Fruit fly (Drosophila melanogaster): ENCODE results near the gene CG8539.

CG8539 gene

DNA sequence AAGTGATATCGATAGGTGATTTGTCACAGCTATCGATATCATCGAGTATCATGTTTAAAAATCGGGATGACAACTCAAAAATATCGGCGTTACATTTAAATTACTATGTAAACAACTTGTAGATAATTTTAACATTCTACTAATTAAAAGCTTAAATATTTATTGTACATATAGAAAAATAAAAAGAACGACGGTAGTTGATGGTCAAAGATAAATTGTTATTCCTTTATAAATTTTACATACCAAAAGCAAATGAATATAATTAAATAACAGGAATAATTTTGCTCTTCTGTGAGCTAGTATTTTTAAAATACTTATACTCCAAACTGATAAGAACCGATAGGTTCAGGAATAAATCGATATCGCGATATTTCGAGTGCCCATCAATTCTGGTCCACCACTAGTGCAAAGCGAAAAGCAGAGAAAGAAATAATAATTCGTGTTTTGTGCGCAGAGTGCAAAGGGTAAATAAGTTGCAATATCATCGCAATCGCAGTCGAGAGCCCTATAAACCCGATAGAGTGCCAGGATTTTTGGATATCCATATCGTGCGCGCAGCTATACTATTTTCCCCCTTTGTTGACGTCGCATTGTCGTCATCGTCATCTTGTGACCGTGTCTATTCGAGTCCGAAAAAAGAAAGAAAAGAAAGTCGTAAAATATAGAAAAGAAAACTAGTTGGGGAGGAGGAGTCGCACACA, 29.9 kb upstream of the CG8539 start, which contains the start of gene lqf (continued):
- TF ChIP-seq CG12391 (tag; optimal IDR thresholded peaks at IDR 0.05), result peak; percentile 53
- TF ChIP-seq kah (GFP tag; optimal IDR thresholded peaks at IDR 0.05), result no peak
- no peak for TF ChIP-seq wor (GFP tag; IDR thresholded peaks at IDR 0.05)
- no peak; the same call in 1 of the 2 replicates for TF ChIP-seq CG42726 (GFP tag; IDR thresholded peaks at IDR 0.05; ENCODE audit: partially characterized antibody)
- no peak for TF ChIP-seq CG6175 (GFP tag; IDR thresholded peaks at IDR 0.05)
- TF ChIP-seq Oaz (GFP tag; IDR thresholded peaks at IDR 0.05), result no peak
- TF ChIP-seq cad (GFP tag; optimal IDR thresholded peaks at IDR 0.05), result no peak
- TF ChIP-seq dan (GFP tag; IDR thresholded peaks at IDR 0.05), result no peak
- no peak for TF ChIP-seq HLHmδ (GFP tag; optimal IDR thresholded peaks at IDR 0.05)
- TF ChIP-seq CG6765 (GFP tag; optimal IDR thresholded peaks at IDR 0.05), result no peak
- TF ChIP-seq ttk (GFP tag; IDR thresholded peaks at IDR 0.05), result no peak
- no peak for TF ChIP-seq Atf3 (GFP tag; optimal IDR thresholded peaks at IDR 0.05)
- TF ChIP-seq CG11085 (GFP tag; IDR thresholded peaks at IDR 0.05), result no peak
- TF ChIP-seq CTCF (GFP tag; optimal IDR thresholded peaks at IDR 0.05), result peak; percentile 38
- no peak for TF ChIP-seq ham (GFP tag; IDR thresholded peaks at IDR 0.05)
- TF ChIP-seq Gsc (GFP tag; IDR thresholded peaks at IDR 0.05), result no peak

DNA sequence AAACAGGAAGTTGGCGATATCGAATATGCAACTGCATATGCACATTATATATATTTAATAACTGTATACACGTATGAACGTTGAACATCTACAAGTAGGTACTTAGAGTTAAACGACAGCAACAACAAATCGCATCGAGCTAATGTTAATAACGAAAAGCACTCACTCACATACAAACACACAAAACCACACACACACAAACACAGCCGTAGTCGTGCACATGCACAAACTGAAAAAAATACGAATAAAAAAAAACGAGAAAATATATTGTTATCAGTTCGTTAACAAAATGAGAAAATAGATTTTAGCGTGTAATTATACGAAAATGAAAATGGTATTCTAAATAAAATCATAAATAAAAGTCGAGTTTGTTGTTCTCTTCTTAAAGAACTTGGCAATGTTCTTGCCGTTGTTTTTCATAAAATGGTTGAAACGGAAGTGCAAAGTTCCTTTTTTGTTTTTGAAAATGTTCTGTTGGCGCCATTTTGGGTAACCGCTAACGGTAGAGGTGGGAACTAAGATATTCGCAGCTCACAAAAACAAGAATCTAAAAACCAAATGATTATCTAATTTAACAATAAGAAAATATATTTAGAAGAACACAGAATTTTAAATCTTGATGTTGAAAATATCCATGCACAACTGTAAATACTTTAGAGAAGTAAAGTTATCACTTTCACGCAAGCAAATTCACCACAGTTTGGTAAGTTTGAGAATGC, 29.2 kb upstream of the CG8539 start:
- TF ChIP-seq z (GFP tag; IDR thresholded peaks at IDR 0.05) (peak; percentile 57; the same call in 1 of the 3 replicates), mld (GFP tag; IDR thresholded peaks at IDR 0.05; ENCODE audit: partially characterized antibody) (no peak), Sry-β (GFP tag; optimal IDR thresholded peaks at IDR 0.05) (no peak), E2f2 (GFP tag; IDR thresholded peaks at IDR 0.05) (peak; percentile 81), phol (tag; optimal IDR thresholded peaks at IDR 0.05) (peak; percentile 56), CTCF (GFP tag; optimal IDR thresholded peaks at IDR 0.05) (peak; percentile 50), Nf-YA (GFP tag; IDR thresholded peaks at IDR 0.05) (no peak)

DNA sequence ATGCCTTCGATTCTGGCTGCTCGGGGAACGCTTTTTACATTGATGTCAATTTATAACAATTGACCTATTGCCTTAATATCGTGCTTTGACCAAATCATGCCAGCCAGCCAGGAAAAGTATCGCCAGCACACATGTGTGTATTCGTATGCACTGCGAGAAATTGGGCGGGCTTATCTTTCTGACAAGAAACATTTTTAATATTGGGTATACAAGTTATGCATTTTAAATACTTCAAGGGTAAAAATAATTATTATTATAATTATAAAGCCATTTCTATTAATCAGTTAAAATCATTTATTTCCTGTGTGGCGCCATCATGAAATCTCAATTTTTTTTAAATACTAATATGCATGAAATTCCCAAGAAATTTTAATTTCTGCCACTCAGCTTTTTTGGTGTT, 23.2 kb upstream of the CG8539 start:
- no peak for TF ChIP-seq gcm2 (GFP tag; optimal IDR thresholded peaks at IDR 0.05)
- TF ChIP-seq CG9437 (GFP tag; optimal IDR thresholded peaks at IDR 0.05), result peak; percentile 21
- no peak for TF ChIP-seq pita (GFP tag; optimal IDR thresholded peaks at IDR 0.05)
- no peak for TF ChIP-seq crc (GFP tag; optimal IDR thresholded peaks at IDR 0.05)
- TF ChIP-seq nerfin-2 (GFP tag; IDR thresholded peaks at IDR 0.05; ENCODE audit: partially characterized antibody), result no peak
- TF ChIP-seq CG14441 (GFP tag; IDR thresholded peaks at IDR 0.05), result 0 out of 2 replicates have a peak, but pooled peaks have one; percentile 19
- TF ChIP-seq Xrp1 (GFP tag; IDR thresholded peaks at IDR 0.05), result peak; percentile 71
- no peak for TF ChIP-seq ftz-f1 (GFP tag; optimal IDR thresholded peaks at IDR 0.05)
- peak; percentile 39; the same call in 1 of the 2 replicates for TF ChIP-seq Awh (GFP tag; IDR thresholded peaks at IDR 0.05)
- TF ChIP-seq CG6683 (GFP tag; optimal IDR thresholded peaks at IDR 0.05), result no peak
- TF ChIP-seq E2f1 (GFP tag; IDR thresholded peaks at IDR 0.05), result peak; percentile 28; the same call in 1 of the 2 replicates
- TF ChIP-seq CG4424 (GFP tag; optimal IDR thresholded peaks at IDR 0.05), result peak; percentile 31
- no peak for TF ChIP-seq CG2116 (GFP tag; optimal IDR thresholded peaks at IDR 0.05)
- TF ChIP-seq twi (tag; optimal IDR thresholded peaks at IDR 0.05), result no peak
- TF ChIP-seq CG2712 (tag; optimal IDR thresholded peaks at IDR 0.05), result peak; percentile 39
- no peak for TF ChIP-seq sc (optimal IDR thresholded peaks at IDR 0.05)
- TF ChIP-seq sc (GFP tag; optimal IDR thresholded peaks at IDR 0.05), result peak; percentile 39
- no peak for TF ChIP-seq rib (GFP tag; IDR thresholded peaks at IDR 0.05)
- TF ChIP-seq HLH3B (GFP tag; IDR thresholded peaks at IDR 0.05), result peak; percentile 11; the same call in 1 of the 2 replicates
- TF ChIP-seq CG15601 (tag; optimal IDR thresholded peaks at IDR 0.05), result no peak
- peak; percentile 66 for TF ChIP-seq CG10979 (tag; optimal IDR thresholded peaks at IDR 0.05)
- 0 out of 2 replicates have a peak, but pooled peaks have one; percentile 19 for TF ChIP-seq CG5953 (GFP tag; IDR thresholded peaks at IDR 0.05)
- TF ChIP-seq zfh1 (GFP tag; IDR thresholded peaks at IDR 0.05), result peak; percentile 58; the same call in 1 of the 3 replicates
- peak; percentile 13 for TF ChIP-seq CG3281 (GFP tag; optimal IDR thresholded peaks at IDR 0.05)
- peak; percentile 59 for TF ChIP-seq Blimp-1 (GFP tag; optimal IDR thresholded peaks at IDR 0.05)
- TF ChIP-seq fd96Cb (tag; optimal IDR thresholded peaks at IDR 0.05), result peak; percentile 63
